Worm (Caenorhabditis elegans): ENCODE results near the gene egrh-2.
A peak's percentile ranks its signal among the peaks of the same experiment; 100 is the strongest.

egrh-2 gene

DNA sequence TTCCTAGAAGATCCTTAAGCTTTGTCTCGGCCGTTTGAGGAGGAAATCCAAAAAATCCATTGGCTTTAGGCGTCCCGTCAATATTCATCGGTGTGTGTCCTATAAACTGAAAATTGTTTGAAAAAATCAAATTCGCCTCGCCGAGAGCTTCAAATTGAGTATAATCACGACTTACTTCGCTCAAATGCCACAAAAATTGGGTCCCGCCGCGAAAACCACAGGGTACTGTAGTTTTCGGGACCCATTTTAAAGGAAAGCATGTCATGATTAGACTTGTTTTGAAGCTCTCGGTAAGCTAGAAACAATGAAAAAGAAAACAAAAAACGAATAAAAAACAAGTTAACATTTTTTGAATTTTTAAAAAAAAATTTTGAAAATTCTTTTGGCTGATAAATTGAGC lies at the start of gene egrh-2:
Gene egrh-2 (minus strand): TSS at position 101 of the 400 bp plus-strand sequence.
- TF ChIP-seq pag-3 (tag; optimal IDR thresholded peaks at IDR 0.05; ENCODE audit: borderline replicate concordance), result no peak
- no peak for TF ChIP-seq ceh-45 (GFP tag; IDR thresholded peaks at IDR 0.05)
- TF ChIP-seq fkh-6 (tag; optimal IDR thresholded peaks at IDR 0.05), result no peak
- TF ChIP-seq elt-2 (tag; optimal IDR thresholded peaks at IDR 0.05), result no peak
- TF ChIP-seq tbx-7 (tag; optimal IDR thresholded peaks at IDR 0.05), result no peak
- no peak for TF ChIP-seq lin-11 (tag; optimal IDR thresholded peaks at IDR 0.05)
- no peak for TF ChIP-seq ref-2 (tag; optimal IDR thresholded peaks at IDR 0.05)
- no peak for TF ChIP-seq K02D7.2 (tag; optimal IDR thresholded peaks at IDR 0.05)
- no peak for TF ChIP-seq pax-1 (tag; optimal IDR thresholded peaks at IDR 0.05)
- no peak for TF ChIP-seq ceh-24 (tag; optimal IDR thresholded peaks at IDR 0.05)
- TF ChIP-seq nhr-11 (tag; optimal IDR thresholded peaks at IDR 0.05), result no peak
- TF ChIP-seq ets-4 (tag; optimal IDR thresholded peaks at IDR 0.05), result no peak
- TF ChIP-seq che-1 (tag; optimal IDR thresholded peaks at IDR 0.05), result no peak
- no peak for TF ChIP-seq hlh-13 (GFP tag; optimal IDR thresholded peaks at IDR 0.05)
- TF ChIP-seq ceh-34 (tag; optimal IDR thresholded peaks at IDR 0.05), result no peak
- no peak for TF ChIP-seq pat-9 (tag; optimal IDR thresholded peaks at IDR 0.05)
- no peak for TF ChIP-seq hlh-15 (tag; optimal IDR thresholded peaks at IDR 0.05)

ce11 chrIV:1038516-1038915 lies 48.3 kb upstream of the egrh-2 start:
- TF ChIP-seq F13H6.1 (tag; optimal IDR thresholded peaks at IDR 0.05) (no peak), ceh-31 (tag; optimal IDR thresholded peaks at IDR 0.05) (no peak), pqm-1 (tag; optimal IDR thresholded peaks at IDR 0.05) (no peak), che-1 (tag; optimal IDR thresholded peaks at IDR 0.05) (no peak), eyg-1 (tag; optimal IDR thresholded peaks at IDR 0.05) (no peak)

- TF ChIP-seq tbx-7 (tag; optimal IDR thresholded peaks at IDR 0.05), result no peak
- peak; percentile 45 for TF ChIP-seq elt-2 (tag; optimal IDR thresholded peaks at IDR 0.05)
- no peak for TF ChIP-seq lim-6 (tag; optimal IDR thresholded peaks at IDR 0.05)
Observed at ce11 chrIV:1035108-1035507, 44.9 kb upstream of the egrh-2 start.

DNA sequence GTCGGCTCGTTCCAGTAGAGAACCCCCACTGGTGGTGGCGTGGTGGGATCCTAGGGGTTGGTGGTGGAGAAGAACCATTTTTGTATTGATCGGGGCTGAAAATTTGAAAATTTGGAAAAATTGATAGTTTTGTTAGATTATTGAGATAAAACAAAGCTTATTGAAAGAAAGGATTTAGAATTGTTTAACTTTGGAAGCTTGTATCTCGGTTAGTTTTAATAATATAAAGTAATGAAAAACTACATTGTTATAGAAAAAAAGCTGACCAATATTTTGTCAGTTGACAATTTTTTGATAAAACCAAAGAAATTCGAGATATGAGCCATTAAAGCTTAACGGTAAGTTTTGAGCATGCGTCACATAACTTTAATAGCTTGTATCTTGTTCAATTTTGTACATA lies 39.7 kb upstream of the egrh-2 start, which contains the start of gene abhd-14:
Gene abhd-14 (minus strand): TSS at position 101 of the 400 bp plus-strand sequence.
- TF ChIP-seq ref-2 (tag; optimal IDR thresholded peaks at IDR 0.05) (no peak), F13H6.1 (tag; optimal IDR thresholded peaks at IDR 0.05) (no peak), nfya-1 (tag; optimal IDR thresholded peaks at IDR 0.05) (no peak), hlh-13 (GFP tag; optimal IDR thresholded peaks at IDR 0.05) (no peak), pqm-1 (tag; optimal IDR thresholded peaks at IDR 0.05) (no peak), ceh-22 (tag; optimal IDR thresholded peaks at IDR 0.05) (no peak), pros-1 (tag; optimal IDR thresholded peaks at IDR 0.05) (no peak), C38D4.7 (GFP tag; optimal IDR thresholded peaks at IDR 0.05) (no peak), fax-1 (tag; optimal IDR thresholded peaks at IDR 0.05) (no peak), che-1 (tag; optimal IDR thresholded peaks at IDR 0.05) (no peak), Y22D7AL.16 (tag; optimal IDR thresholded peaks at IDR 0.05) (no peak), unc-3 (GFP tag; conservative IDR thresholded peaks at IDR 0.05) (no peak), unc-3 (tag; optimal IDR thresholded peaks at IDR 0.05) (no peak), mec-3 (tag; optimal IDR thresholded peaks at IDR 0.05; ENCODE audit: borderline replicate concordance) (no peak)

DNA sequence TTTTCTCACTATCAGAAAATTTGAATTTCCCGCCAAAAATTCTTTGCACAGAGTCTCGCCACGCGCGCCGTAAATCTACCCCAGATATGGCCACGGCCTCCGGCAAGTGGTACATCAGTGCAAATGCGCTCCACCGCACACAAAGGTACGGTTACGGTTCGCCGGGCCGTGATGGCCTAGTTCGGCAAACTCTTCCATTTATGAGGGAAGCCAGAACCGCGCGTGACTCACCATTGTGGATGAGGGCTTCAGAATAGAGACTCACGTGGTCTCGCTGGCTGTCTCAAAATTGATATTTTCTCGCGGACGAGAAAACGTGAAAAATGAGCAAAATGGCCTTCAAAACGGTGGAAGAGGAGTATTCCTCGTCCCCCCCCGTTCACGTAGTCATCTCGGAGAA lies 29.5 kb upstream of the egrh-2 start:
- TF ChIP-seq ceh-2 (tag; optimal IDR thresholded peaks at IDR 0.05) (no peak), ceh-31 (tag; optimal IDR thresholded peaks at IDR 0.05) (peak; percentile 9), pag-3 (tag; optimal IDR thresholded peaks at IDR 0.05; ENCODE audit: borderline replicate concordance) (no peak), ceh-34 (tag; optimal IDR thresholded peaks at IDR 0.05) (no peak), ceh-48 (tag; optimal IDR thresholded peaks at IDR 0.05) (no peak), ref-2 (tag; optimal IDR thresholded peaks at IDR 0.05) (peak; percentile 23), ama-1 (optimal IDR thresholded peaks at IDR 0.05) (no peak)

All from whole organism, late embryonic.